Fruit fly (Drosophila melanogaster) whole organism, embryonic: ENCODE measurements around the gene CG10804.
A peak's percentile ranks its signal among the peaks of the same experiment; 100 is the strongest.

Source experiments
- CG11093 ChIP-seq: fragments of 200-800 bp; sonication (Bioruptor generic); IDR thresholded peaks from 3 replicates; pipeline ENCODE4 v1.3.6; 2022; ENCODE audit warnings: missing biosample characterization, missing genetic modification characterization
- CG14965 ChIP-seq: fragments of 200-800 bp; sonication (Bioruptor generic); optimal IDR thresholded peaks from 2 replicates; lab custom pipeline; 2016; ENCODE audit warnings: missing biosample characterization, missing genetic modification characterization, borderline replicate concordance
- CG33557 ChIP-seq: fragments of 200-800 bp; sonication (Bioruptor generic); optimal IDR thresholded peaks from 2 replicates; lab custom pipeline; 2019; ENCODE audit warnings: missing biosample characterization, mild to moderate bottlenecking, missing genetic modification characterization, moderate library complexity
- CG4404 ChIP-seq: fragments of 200-800 bp; sonication (Bioruptor generic); IDR thresholded peaks from 2 replicates; pipeline ENCODE4 v1.3.6; 2022; ENCODE audit warnings: missing biosample characterization, missing genetic modification characterization
- CG7839 ChIP-seq: fragments of 200-800 bp; sonication (Bioruptor generic); optimal IDR thresholded peaks from 3 replicates; lab custom pipeline; 2018; ENCODE audit warnings: missing biosample characterization, mild to moderate bottlenecking, missing genetic modification characterization, moderate library complexity
- Dref ChIP-seq: fragments of 200-800 bp; sonication (Bioruptor generic); IDR thresholded peaks from 2 replicates; pipeline ENCODE4 v1.3.6; 2022; ENCODE audit warnings: missing biosample characterization, missing genetic modification characterization
- Myb ChIP-seq: fragments of 200-800 bp; sonication (Bioruptor generic); optimal IDR thresholded peaks from 2 replicates; lab custom pipeline; 2016; ENCODE audit warnings: missing biosample characterization, missing genetic modification characterization
- schlank ChIP-seq: fragments of 200-800 bp; sonication (Bioruptor generic); optimal IDR thresholded peaks from 2 replicates; lab custom pipeline; 2018; ENCODE audit warnings: missing biosample characterization, mild to moderate bottlenecking, missing genetic modification characterization
- vnd ChIP-seq: fragments of 200-800 bp; sonication (Bioruptor generic); IDR thresholded peaks from 3 replicates; pipeline ENCODE4 v1.3.6; 2022; ENCODE audit warnings: missing biosample characterization, missing genetic modification characterization; ENCODE audit not compliant: partially characterized antibody

- peak; percentile 51 for TF ChIP-seq Myb (GFP tag; lab: Kevin White, UChicago)
- peak; percentile 8 for TF ChIP-seq schlank (tag; lab: Kevin White, UChicago)
- peak; percentile 80 for TF ChIP-seq CG7839 (tag; lab: Kevin White, UChicago)
- TF ChIP-seq Dref: no peak
- no peak for TF ChIP-seq CG11093 (GFP tag; lab: Robert Waterston, UW)
- TF ChIP-seq vnd (GFP tag; lab: Robert Waterston, UW): no peak
- TF ChIP-seq CG33557 (GFP tag; lab: Kevin White, UChicago): peak; percentile 87
- peak; percentile 94 for TF ChIP-seq CG4404 (GFP tag; lab: Robert Waterston, UW)
- TF ChIP-seq CG14965: no peak
These were observed 54.5 kb downstream of the CG10804 start for dm6 chrX:3427614-3427965.
